Fruit fly (Drosophila melanogaster): ENCODE data around the gene CG3699.
A peak's percentile ranks its signal among the peaks of the same experiment; 100 is the strongest.

Gene CG3699

DNA sequence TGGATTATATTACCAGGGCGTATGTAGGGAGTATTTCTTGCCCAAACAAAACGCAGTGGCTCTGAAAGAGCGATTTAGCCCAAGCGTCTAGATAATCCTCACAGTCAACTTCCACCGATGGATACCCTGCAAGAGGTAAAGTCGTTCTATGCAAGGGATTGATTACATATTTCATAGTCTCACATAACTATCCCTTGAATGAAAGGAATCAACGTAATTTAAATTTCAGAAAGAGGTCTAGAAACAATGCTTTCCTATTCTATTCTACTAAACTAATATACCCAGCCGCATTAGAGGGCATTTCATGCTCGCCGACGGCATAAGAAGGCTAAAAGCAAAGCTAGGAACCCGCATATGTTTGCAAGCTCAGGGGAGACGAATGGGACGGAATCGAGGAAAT is 19.5 kb upstream of the CG3699 start (continued):
- peak; percentile 46; the same call in 1 of the 2 replicates for TF ChIP-seq lmd (GFP tag; IDR thresholded peaks at IDR 0.05)
- peak; percentile 59 for TF ChIP-seq Meics (GFP tag; optimal IDR thresholded peaks at IDR 0.05)
- TF ChIP-seq MESR4 (GFP tag; optimal IDR thresholded peaks at IDR 0.05), result no peak
- peak; percentile 48 for TF ChIP-seq cwo (GFP tag; optimal IDR thresholded peaks at IDR 0.05)
- peak; percentile 63 for TF ChIP-seq CG7839 (tag; optimal IDR thresholded peaks at IDR 0.05)
- TF ChIP-seq CG2120 (GFP tag; optimal IDR thresholded peaks at IDR 0.05), result peak; percentile 67
- no peak for TF ChIP-seq az2 (GFP tag; optimal IDR thresholded peaks at IDR 0.05)
- TF ChIP-seq PHDP (tag; optimal IDR thresholded peaks at IDR 0.05), result peak; percentile 46
- 0 out of 3 replicates have a peak, but pooled peaks have one; percentile 29 for TF ChIP-seq ci (GFP tag; IDR thresholded peaks at IDR 0.05)
- peak; percentile 34 for TF ChIP-seq CG12659 (GFP tag; optimal IDR thresholded peaks at IDR 0.05)
- TF ChIP-seq ttk (GFP tag; IDR thresholded peaks at IDR 0.05), result peak; percentile 56
- 0 out of 3 replicates have a peak, but pooled peaks have one; percentile 25 for TF ChIP-seq CG17361 (GFP tag; IDR thresholded peaks at IDR 0.05)
- peak; percentile 24 for TF ChIP-seq esg (GFP tag; conservative IDR thresholded peaks at IDR 0.05)
- peak; percentile 40 for TF ChIP-seq CG3281 (GFP tag; optimal IDR thresholded peaks at IDR 0.05)
- peak; percentile 27 for TF ChIP-seq CG9817 (tag; optimal IDR thresholded peaks at IDR 0.05)
- TF ChIP-seq CG2875 (GFP tag; optimal IDR thresholded peaks at IDR 0.05), result no peak
- TF ChIP-seq CG14014 (GFP tag; IDR thresholded peaks at IDR 0.05), result peak; percentile 47; the same call in 1 of the 2 replicates
- TF ChIP-seq CG6765 (GFP tag; optimal IDR thresholded peaks at IDR 0.05), result no peak
- 0 out of 2 replicates have a peak, but pooled peaks have one; percentile 9 for TF ChIP-seq E2f1 (GFP tag; IDR thresholded peaks at IDR 0.05)
- peak; percentile 54 for TF ChIP-seq gem (tag; optimal IDR thresholded peaks at IDR 0.05)
- TF ChIP-seq CoRest (tag; optimal IDR thresholded peaks at IDR 0.05), result peak; percentile 29
- TF ChIP-seq hkb (optimal IDR thresholded peaks at IDR 0.05), result no peak
- TF ChIP-seq hkb (GFP tag; IDR thresholded peaks at IDR 0.05), result 0 out of 2 replicates have a peak, but pooled peaks have one; percentile 24
- peak; percentile 24 for TF ChIP-seq CG1603 (tag; optimal IDR thresholded peaks at IDR 0.05)
- peak; percentile 38 for TF ChIP-seq lilli (GFP tag; optimal IDR thresholded peaks at IDR 0.05)
- TF ChIP-seq Ets65A (GFP tag), result peak; percentile 58
- peak; percentile 84 for TF ChIP-seq CG18599 (GFP tag; optimal IDR thresholded peaks at IDR 0.05)
- peak; percentile 26 for TF ChIP-seq NfI (GFP tag; optimal IDR thresholded peaks at IDR 0.05)
- TF ChIP-seq Deaf1 (tag; optimal IDR thresholded peaks at IDR 0.05), result no peak
- TF ChIP-seq CG10462 (GFP tag; optimal IDR thresholded peaks at IDR 0.05), result no peak
- peak; percentile 39 for TF ChIP-seq Myb (GFP tag; optimal IDR thresholded peaks at IDR 0.05)
- TF ChIP-seq prd (optimal IDR thresholded peaks at IDR 0.05), result no peak
- TF ChIP-seq prd (GFP tag; IDR thresholded peaks at IDR 0.05), result peak; percentile 52; the same call in 2 of the 3 replicates
- peak in 1 of 2 experiments; percentile 6 for TF ChIP-seq Pdp1 (GFP tag; optimal IDR thresholded peaks at IDR 0.05)
- TF ChIP-seq D19B (GFP tag; optimal IDR thresholded peaks at IDR 0.05), result peak; percentile 40
- peak; percentile 40 for TF ChIP-seq Sox102F (GFP tag; optimal IDR thresholded peaks at IDR 0.05)
- TF ChIP-seq eve (GFP tag; optimal IDR thresholded peaks at IDR 0.05), result peak in 1 of 2 experiments; percentile 27
- peak; percentile 16 for TF ChIP-seq fd96Cb (tag; optimal IDR thresholded peaks at IDR 0.05)
- TF ChIP-seq dati (GFP tag; IDR thresholded peaks at IDR 0.05), result no peak
- TF ChIP-seq run (tag; optimal IDR thresholded peaks at IDR 0.05), result no peak
- TF ChIP-seq CG6813 (GFP tag; optimal IDR thresholded peaks at IDR 0.05), result no peak
- TF ChIP-seq ase (GFP tag; IDR thresholded peaks at IDR 0.05), result peak; percentile 31; the same call in 1 of the 3 replicates
- TF ChIP-seq fd64A (GFP tag; optimal IDR thresholded peaks at IDR 0.05), result no peak
- TF ChIP-seq CG3726 (GFP tag; IDR thresholded peaks at IDR 0.05), result 0 out of 3 replicates have a peak, but pooled peaks have one; percentile 35
- peak; percentile 36 for TF ChIP-seq org-1 (GFP tag; optimal IDR thresholded peaks at IDR 0.05)
- peak; percentile 5 for TF ChIP-seq CG9727 (GFP tag; optimal IDR thresholded peaks at IDR 0.05)
- TF ChIP-seq slbo (GFP tag; IDR thresholded peaks at IDR 0.05), result peak; percentile 56
- TF ChIP-seq CG3838 (GFP tag; optimal IDR thresholded peaks at IDR 0.05), result no peak
- TF ChIP-seq lab (GFP tag; optimal IDR thresholded peaks at IDR 0.05), result peak; percentile 76
- TF ChIP-seq ato (GFP tag; IDR thresholded peaks at IDR 0.05; ENCODE audit: partially characterized antibody), result no peak

All from whole organism, embryonic.